Fruit fly (Drosophila melanogaster) whole organism, prepupa: ENCODE data around the gene CG31612.

Experiments used
- Blimp-1 ChIP-seq: fragments of 200-800 bp; sonication (Bioruptor generic); optimal IDR thresholded peaks from 3 replicates; lab custom pipeline; 2017; ENCODE audit warnings: missing biosample characterization, missing genetic modification characterization, mild to moderate bottlenecking, moderate library complexity, missing genetic modification reagents
- CG10631 ChIP-seq: fragments of 200-800 bp; sonication (Bioruptor generic); optimal IDR thresholded peaks from 2 replicates; lab custom pipeline; 2016; ENCODE audit warnings: missing biosample characterization, missing genetic modification characterization
- CG10669 ChIP-seq: fragments of 200-800 bp; sonication (Bioruptor generic); optimal IDR thresholded peaks from 3 replicates; lab custom pipeline; 2018; ENCODE audit warnings: missing biosample characterization, mild to moderate bottlenecking, missing genetic modification characterization, moderate library complexity
- CG11902 ChIP-seq: fragments of 200-800 bp; sonication (Bioruptor generic); optimal IDR thresholded peaks from 3 replicates; lab custom pipeline; 2016; ENCODE audit warnings: missing biosample characterization, missing genetic modification characterization
- CG15336 ChIP-seq: fragments of 200-800 bp; sonication (Bioruptor generic); IDR thresholded peaks from 2 replicates; pipeline ENCODE4 v1.3.6; 2022; ENCODE audit warnings: missing biosample characterization, missing genetic modification characterization
- CG1621 ChIP-seq: fragments of 200-800 bp; sonication (Bioruptor generic); optimal IDR thresholded peaks from 3 replicates; lab custom pipeline; 2018; ENCODE audit warnings: missing biosample characterization, mild to moderate bottlenecking, missing genetic modification characterization
- CG3032 ChIP-seq: fragments of 200-800 bp; optimal IDR thresholded peaks from 2 replicates; lab custom pipeline; 2019; ENCODE audit warnings: missing biosample characterization, mild to moderate bottlenecking, missing genetic modification characterization, moderate library complexity
- CG31627 ChIP-seq: fragments of 200-800 bp; sonication (Bioruptor generic); optimal IDR thresholded peaks from 3 replicates; lab custom pipeline; 2016; ENCODE audit warnings: missing biosample characterization, missing genetic modification characterization
- CG32006 ChIP-seq: fragments of 200-800 bp; sonication (Bioruptor generic); optimal IDR thresholded peaks from 3 replicates; lab custom pipeline; 2017; ENCODE audit warnings: missing biosample characterization, mild to moderate bottlenecking, missing genetic modification characterization
- CG3919 ChIP-seq: fragments of 200-800 bp; sonication (Bioruptor generic); optimal IDR thresholded peaks from 3 replicates; lab custom pipeline; 2016; ENCODE audit warnings: missing biosample characterization, missing genetic modification characterization
- CG6163 ChIP-seq: fragments of 200-800 bp; sonication (Bioruptor generic); IDR thresholded peaks from 3 replicates; pipeline ENCODE4 v1.3.6; 2022; ENCODE audit warnings: missing biosample characterization, missing genetic modification characterization
- CG6276 ChIP-seq: fragments of 200-800 bp; sonication (Bioruptor generic); optimal IDR thresholded peaks from 2 replicates; lab custom pipeline; 2017; ENCODE audit warnings: missing biosample characterization, mild to moderate bottlenecking, missing genetic modification characterization
- CG6792 ChIP-seq: fragments of 200-800 bp; sonication (Bioruptor generic); optimal IDR thresholded peaks from 3 replicates; lab custom pipeline; 2016; ENCODE audit warnings: missing biosample characterization, missing genetic modification characterization
- CG6854 ChIP-seq: fragments of 200-800 bp; sonication (Bioruptor generic); optimal IDR thresholded peaks from 2 replicates; lab custom pipeline; 2017; ENCODE audit warnings: missing biosample characterization, mild to moderate bottlenecking, missing genetic modification characterization
- CG8632 ChIP-seq: fragments of 200-800 bp; sonication (Bioruptor generic); optimal IDR thresholded peaks from 3 replicates; lab custom pipeline; 2016; ENCODE audit warnings: missing biosample characterization, missing genetic modification characterization
- CG9139 ChIP-seq: fragments of 200-800 bp; sonication (Bioruptor generic); optimal IDR thresholded peaks from 3 replicates; lab custom pipeline; 2017; ENCODE audit warnings: missing biosample characterization, mild to moderate bottlenecking, missing genetic modification characterization
- Eip75B ChIP-seq: fragments of 200-800 bp; sonication (Bioruptor generic); optimal IDR thresholded peaks from 3 replicates; lab custom pipeline; 2016; ENCODE audit warnings: missing biosample characterization, missing genetic modification characterization
- Eip78C ChIP-seq: fragments of 200-800 bp; sonication (Bioruptor generic); peaks from one replicate; lab custom pipeline; 2016; ENCODE audit warnings: missing biosample characterization, missing genetic modification characterization
- Ets21C ChIP-seq: fragments of 200-800 bp; sonication (Bioruptor generic); optimal IDR thresholded peaks from 3 replicates; lab custom pipeline; 2016; ENCODE audit warnings: missing biosample characterization, missing genetic modification characterization
- Ets96B ChIP-seq: fragments of 200-800 bp; optimal IDR thresholded peaks from 2 replicates; lab custom pipeline; 2019; ENCODE audit warnings: missing biosample characterization, mild to moderate bottlenecking, missing genetic modification characterization, moderate library complexity
- Hr38 ChIP-seq: sonication (Bioruptor generic); optimal IDR thresholded peaks from 2 replicates; lab custom pipeline; 2016; ENCODE audit warnings: missing biosample characterization, missing genetic modification characterization
- Hr4 ChIP-seq: fragments of 200-800 bp; sonication (Bioruptor generic); optimal IDR thresholded peaks from 3 replicates; lab custom pipeline; 2016; ENCODE audit warnings: missing biosample characterization, missing genetic modification characterization
- Met ChIP-seq: fragments of 200-800 bp; sonication (Bioruptor generic); optimal IDR thresholded peaks from 3 replicates; lab custom pipeline; 2016; ENCODE audit warnings: missing biosample characterization, missing genetic modification characterization
- Sox102F ChIP-seq: fragments of 200-800 bp; sonication (Bioruptor generic); optimal IDR thresholded peaks from 2 replicates; lab custom pipeline; 2016; ENCODE audit warnings: missing biosample characterization, mild to moderate bottlenecking, missing genetic modification characterization
- achi ChIP-seq: fragments of 200-800 bp; sonication (Bioruptor generic); optimal IDR thresholded peaks from 3 replicates; lab custom pipeline; 2016; ENCODE audit warnings: missing biosample characterization, missing genetic modification characterization
- eg ChIP-seq: fragments of 200-800 bp; sonication (Bioruptor generic); IDR thresholded peaks from 3 replicates; pipeline ENCODE4 v1.3.6; 2022; ENCODE audit warnings: missing biosample characterization, missing genetic modification characterization
- esn ChIP-seq: fragments of 200-800 bp; sonication (Bioruptor generic); optimal IDR thresholded peaks from 2 replicates; lab custom pipeline; 2016; ENCODE audit warnings: missing biosample characterization, mild to moderate bottlenecking, missing genetic modification characterization, moderate library complexity
- fd59A ChIP-seq: fragments of 200-800 bp; sonication (Bioruptor generic); optimal IDR thresholded peaks from 2 replicates; lab custom pipeline; 2017; ENCODE audit warnings: missing biosample characterization, mild to moderate bottlenecking, missing genetic modification characterization, missing genetic modification reagents
- fkh ChIP-seq: fragments of 200-800 bp; sonication (Bioruptor generic); optimal IDR thresholded peaks from 3 replicates; lab custom pipeline; 2017; ENCODE audit warnings: missing biosample characterization, mild to moderate bottlenecking, missing genetic modification characterization, moderate library complexity
- lz ChIP-seq: fragments of 200-800 bp; sonication (Bioruptor generic); optimal IDR thresholded peaks from 3 replicates; lab custom pipeline; 2016; ENCODE audit warnings: missing biosample characterization, missing genetic modification characterization
- net ChIP-seq: fragments of 200-800 bp; sonication (Bioruptor generic); optimal IDR thresholded peaks from 3 replicates; lab custom pipeline; 2016; ENCODE audit warnings: missing biosample characterization, missing genetic modification characterization
- pdm3 ChIP-seq: fragments of 200-800 bp; sonication (Bioruptor generic); optimal IDR thresholded peaks from 3 replicates; lab custom pipeline; 2016; ENCODE audit warnings: missing biosample characterization, missing genetic modification characterization
- salr ChIP-seq, 2 experiments: fragments of 200-800 bp; sonication (Bioruptor generic); optimal IDR thresholded peaks; 3 replicates each; lab custom pipeline; 2016 to 2018; ENCODE audit warnings: missing biosample characterization in 2 of 2, missing genetic modification characterization in 2 of 2, mild to moderate bottlenecking in 1 of 2
- spab ChIP-seq: fragments of 200-800 bp; sonication (Bioruptor generic); optimal IDR thresholded peaks from 2 replicates; lab custom pipeline; 2017; ENCODE audit warnings: missing biosample characterization, mild to moderate bottlenecking, missing genetic modification characterization, missing genetic modification reagents
- svp ChIP-seq: fragments of 200-800 bp; sonication (Bioruptor generic); peaks from one replicate; lab custom pipeline; 2016; ENCODE audit warnings: missing biosample characterization, missing genetic modification characterization
- topi ChIP-seq: fragments of 200-800 bp; sonication (Bioruptor generic); optimal IDR thresholded peaks from 3 replicates; lab custom pipeline; 2016; ENCODE audit warnings: missing biosample characterization, missing genetic modification characterization
- vri ChIP-seq: fragments of 200-800 bp; sonication (Bioruptor generic); optimal IDR thresholded peaks from 3 replicates; lab custom pipeline; 2016; ENCODE audit warnings: missing biosample characterization, mild to moderate bottlenecking, missing genetic modification characterization

CG31612 gene

DNA sequence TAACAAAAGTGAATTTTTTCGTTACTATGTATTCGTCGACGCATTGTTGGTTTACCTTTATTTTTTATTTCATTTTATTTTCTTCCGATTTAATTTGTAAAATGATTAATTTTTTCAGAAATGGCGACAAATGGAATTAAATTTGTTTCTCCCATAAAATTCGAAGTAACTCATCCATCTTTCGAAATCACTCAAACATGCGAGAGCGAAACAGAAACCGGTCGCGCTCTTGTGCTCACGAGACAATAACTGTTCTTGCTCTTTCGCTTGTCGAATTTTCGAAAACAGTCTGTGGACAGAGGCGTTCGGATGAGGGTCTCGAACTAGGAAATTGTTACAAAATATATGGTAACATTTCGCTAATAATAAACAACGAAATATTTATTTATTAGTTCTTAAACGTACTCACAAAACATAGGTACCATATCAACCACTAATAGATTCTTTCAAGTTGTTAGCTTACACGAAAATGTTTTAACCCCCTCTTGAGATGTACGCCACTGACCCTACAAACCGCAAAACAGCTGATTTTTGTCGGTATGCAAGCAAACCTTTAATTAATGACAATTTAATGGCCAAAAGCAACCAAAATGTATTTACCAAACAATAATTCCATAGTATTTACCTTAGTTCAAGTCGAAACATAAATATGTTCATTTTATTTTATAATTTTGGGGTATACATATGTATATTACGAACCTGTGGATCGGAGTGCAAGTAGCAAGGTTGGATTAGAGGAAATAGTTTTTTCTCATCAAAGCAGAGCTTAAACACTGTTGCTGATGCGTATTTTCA, 503 bp downstream of the CG31612 start (continued):
- TF ChIP-seq topi (GFP tag; lab: Kevin White, UChicago): peak; percentile 99
- TF ChIP-seq eg (GFP tag; lab: Robert Waterston, UW): peak; percentile 97
- TF ChIP-seq CG3919 (GFP tag; lab: Kevin White, UChicago): peak; percentile 98
- peak; percentile 94 for TF ChIP-seq spab (GFP tag; lab: Kevin White, UChicago)
- peak; percentile 96; the same call in 1 of the 2 replicates for TF ChIP-seq CG15336 (GFP tag; lab: Robert Waterston, UW)
- peak; percentile 91 for TF ChIP-seq Blimp-1 (GFP tag; lab: Kevin White, UChicago)
- TF ChIP-seq net (GFP tag; lab: Kevin White, UChicago): peak; percentile 97
- TF ChIP-seq svp: peak; percentile 99
- peak; percentile 98 for TF ChIP-seq lz
- peak; percentile 97 for TF ChIP-seq CG10631 (GFP tag; lab: Kevin White, UChicago)
- TF ChIP-seq CG6854: peak; percentile 94
- TF ChIP-seq CG32006: peak; percentile 97
- TF ChIP-seq fkh (GFP tag; lab: Kevin White, UChicago): peak; percentile 88
- TF ChIP-seq CG8632 (GFP tag; lab: Kevin White, UChicago): peak; percentile 96
- TF ChIP-seq CG11902 (GFP tag; lab: Kevin White, UChicago): peak; percentile 95
- peak; percentile 97 for TF ChIP-seq Ets21C (GFP tag; lab: Kevin White, UChicago)
- TF ChIP-seq Hr4 (GFP tag; lab: Kevin White, UChicago): peak; percentile 98

- TF ChIP-seq Hr38 (no peak), CG6276 (GFP tag; lab: Kevin White, UChicago) (no peak), Sox102F (no peak), fd59A (no peak), Ets96B (no peak), Eip75B (GFP tag; lab: Kevin White, UChicago) (no peak), pdm3 (GFP tag; lab: Kevin White, UChicago) (no peak), svp (no peak), CG3032 (tag; lab: Kevin White, UChicago) (no peak), CG8632 (GFP tag; lab: Kevin White, UChicago) (no peak), Met (GFP tag; lab: Kevin White, UChicago) (no peak), CG15336 (GFP tag; lab: Robert Waterston, UW) (no peak), CG6792 (no peak), Eip78C (GFP tag; lab: Kevin White, UChicago) (no peak), salr (GFP tag; optimal IDR thresholded peaks at IDR 0.05; lab: Kevin White, UChicago) (no peak), CG1621 (no peak), achi (GFP tag; lab: Kevin White, UChicago) (no peak), CG6163 (GFP tag; lab: Robert Waterston, UW) (no peak), topi (GFP tag; lab: Kevin White, UChicago) (no peak)
- TF ChIP-seq, all 60 proteins: peak for 0
These were observed 2.4 kb downstream of the CG31612 start for dm6 chr2L:21792831-21793230.

dm6 chr2L:21791980-21792379, 3.3 kb downstream of the CG31612 start:
- TF ChIP-seq CG10669 (GFP tag; lab: Kevin White, UChicago) (no peak), Blimp-1 (GFP tag; lab: Kevin White, UChicago) (no peak), CG6163 (GFP tag; lab: Robert Waterston, UW) (no peak), lz (no peak), spab (GFP tag; lab: Kevin White, UChicago) (no peak), esn (GFP tag; lab: Kevin White, UChicago) (no peak), fd59A (no peak), vri (GFP tag; lab: Kevin White, UChicago) (no peak), CG31627 (GFP tag; lab: Kevin White, UChicago) (no peak), CG6792 (no peak), CG10631 (GFP tag; lab: Kevin White, UChicago) (no peak), CG9139 (no peak), salr (GFP tag; optimal IDR thresholded peaks at IDR 0.05; lab: Kevin White, UChicago) (no peak)
